Worm (Caenorhabditis elegans) whole organism, young adult: Measurements from ENCODE around the gene srd-68.

ENCODE experiments used
- B0019.2 ChIP-seq: fragments of 200-800 bp; sonication (Bioruptor generic); conservative IDR thresholded peaks from 2 replicates; pipeline ENCODE4 v1.3.6; 2022; ENCODE audit warnings: missing genetic modification reagents, missing genetic modification characterization, missing compliant biosample characterization
- B0261.1 ChIP-seq: sonication (generic microtip); optimal IDR thresholded peaks from 2 replicates; lab custom pipeline; 2016; ENCODE audit warnings: mild to moderate bottlenecking, missing genetic modification characterization, moderate library complexity, missing compliant biosample characterization
- B0336.3 ChIP-seq: fragments of 200-800 bp; sonication (Bioruptor generic); IDR thresholded peaks from 2 replicates; pipeline ENCODE4 v1.3.6; 2022; ENCODE audit warnings: missing genetic modification characterization, missing compliant biosample characterization
- F22D6.2 ChIP-seq: sonication (generic microtip); optimal IDR thresholded peaks from 2 replicates; lab custom pipeline; 2016; ENCODE audit warnings: mild to moderate bottlenecking, missing genetic modification characterization, missing compliant biosample characterization
- F23B12.7 ChIP-seq: sonication (generic microtip); optimal IDR thresholded peaks from 2 replicates; lab custom pipeline; 2017; ENCODE audit warnings: missing genetic modification characterization, mild to moderate bottlenecking, missing compliant biosample characterization, antibody characterized with exemption, moderate library complexity; ENCODE audit not compliant: insufficient read depth
- F37B4.10 ChIP-seq: fragments of 200-800 bp; sonication (Bioruptor generic); IDR thresholded peaks from 2 replicates; pipeline ENCODE4 v1.3.6; 2022; ENCODE audit warnings: missing genetic modification characterization, missing compliant biosample characterization
- F57C9.4 ChIP-seq: sonication (generic microtip); optimal IDR thresholded peaks from 2 replicates; lab custom pipeline; 2017; ENCODE audit warnings: mild to moderate bottlenecking, missing genetic modification characterization, missing compliant biosample characterization
- T07F8.4 ChIP-seq: sonication (generic microtip); optimal IDR thresholded peaks from 2 replicates; lab custom pipeline; 2016; ENCODE audit warnings: mild to moderate bottlenecking, missing genetic modification characterization, moderate library complexity, missing compliant biosample characterization
- T26A5.8 ChIP-seq: sonication (generic microtip); optimal IDR thresholded peaks from 2 replicates; lab custom pipeline; 2016; ENCODE audit warnings: missing genetic modification characterization, missing compliant biosample characterization
- Y53F4B.3 ChIP-seq: fragments of 200-800 bp; sonication (Bioruptor generic); IDR thresholded peaks from 2 replicates; pipeline ENCODE4 v1.3.6; 2022; ENCODE audit warnings: missing genetic modification reagents, missing genetic modification characterization, missing compliant biosample characterization
- Y53G8AR.9 ChIP-seq: fragments of 200-800 bp; sonication (Bioruptor generic); conservative IDR thresholded peaks from 2 replicates; pipeline ENCODE4 v1.3.6; 2022; ENCODE audit warnings: missing genetic modification reagents, missing genetic modification characterization, missing compliant biosample characterization
- Y67H2A.10 ChIP-seq: fragments of 200-800 bp; sonication (Bioruptor generic); conservative IDR thresholded peaks from 2 replicates; pipeline ENCODE4 v1.3.6; 2022; ENCODE audit warnings: missing genetic modification reagents, missing genetic modification characterization, missing compliant biosample characterization
- Y79H2A.3 ChIP-seq: fragments of 200-800 bp; sonication (Bioruptor generic); conservative IDR thresholded peaks from 2 replicates; pipeline ENCODE4 v1.3.6; 2022; ENCODE audit warnings: missing genetic modification reagents, missing genetic modification characterization, missing compliant biosample characterization
- Y95B8A.8 ChIP-seq: fragments of 200-800 bp; sonication (Bioruptor generic); IDR thresholded peaks from 2 replicates; pipeline ENCODE4 v1.3.6; 2022; ENCODE audit warnings: missing genetic modification reagents, missing genetic modification characterization, missing compliant biosample characterization
- akir-1 ChIP-seq: fragments of 200-800 bp; sonication (Bioruptor generic); optimal IDR thresholded peaks from 2 replicates; lab custom pipeline; 2018; ENCODE audit warnings: mild to moderate bottlenecking, missing genetic modification characterization, moderate library complexity, missing compliant biosample characterization
- aptf-3 ChIP-seq: fragments of 200-800 bp; sonication (Bioruptor generic); IDR thresholded peaks from 2 replicates; pipeline ENCODE4 v1.3.6; 2022; ENCODE audit warnings: missing genetic modification characterization, missing compliant biosample characterization
- athp-1 ChIP-seq: sonication (generic microtip); optimal IDR thresholded peaks from 2 replicates; lab custom pipeline; 2017; ENCODE audit warnings: mild to moderate bottlenecking, missing genetic modification characterization, missing compliant biosample characterization
- attf-6 ChIP-seq: fragments of 200-800 bp; sonication (Bioruptor generic); IDR thresholded peaks from 2 replicates; pipeline ENCODE4 v1.3.6; 2022; ENCODE audit warnings: missing genetic modification reagents, missing genetic modification characterization, missing compliant biosample characterization
- ceh-100 ChIP-seq: fragments of 200-800 bp; sonication (Bioruptor generic); IDR thresholded peaks from 2 replicates; pipeline ENCODE4 v1.3.6; 2022; ENCODE audit warnings: missing genetic modification reagents, missing genetic modification characterization, missing compliant biosample characterization
- ceh-79 ChIP-seq: sonication (generic microtip); optimal IDR thresholded peaks from 2 replicates; lab custom pipeline; 2017; ENCODE audit warnings: mild to moderate bottlenecking, missing genetic modification characterization, missing compliant biosample characterization
- dox-1 ChIP-seq: fragments of 200-800 bp; sonication (Bioruptor generic); IDR thresholded peaks from 2 replicates; pipeline ENCODE4 v1.3.6; 2022; ENCODE audit warnings: missing genetic modification reagents, missing genetic modification characterization, missing compliant biosample characterization
- efl-1 ChIP-seq: fragments of 150-350 bp; optimal IDR thresholded peaks from 2 replicates; lab custom pipeline; 2014; ENCODE audit warnings: missing biosample characterization, missing genetic modification reagents, missing genetic modification characterization
- egrh-3 ChIP-seq: fragments of 200-800 bp; sonication (Bioruptor generic); IDR thresholded peaks from 2 replicates; pipeline ENCODE4 v1.3.6; 2022; ENCODE audit warnings: missing genetic modification reagents, missing genetic modification characterization, missing compliant biosample characterization
- him-1 ChIP-seq: sonication (generic microtip); optimal IDR thresholded peaks from 2 replicates; lab custom pipeline; 2016; ENCODE audit warnings: missing genotype, missing genetic modification reagents, missing genetic modification characterization, missing compliant biosample characterization
- hlh-26 ChIP-seq: fragments of 200-800 bp; sonication (Bioruptor generic); conservative IDR thresholded peaks from 2 replicates; pipeline ENCODE4 v1.3.6; 2022; ENCODE audit warnings: missing genetic modification reagents, missing genetic modification characterization, missing compliant biosample characterization
- hmg-1.2 ChIP-seq: fragments of 200-800 bp; sonication (Bioruptor generic); IDR thresholded peaks from 2 replicates; pipeline ENCODE4 v1.3.6; 2022; ENCODE audit warnings: missing genetic modification reagents, missing genetic modification characterization, missing compliant biosample characterization
- hmg-20 ChIP-seq: fragments of 200-800 bp; sonication (Bioruptor generic); IDR thresholded peaks from 2 replicates; pipeline ENCODE4 v1.3.6; 2022; ENCODE audit warnings: missing genetic modification reagents, missing genetic modification characterization, missing compliant biosample characterization
- lag-1 ChIP-seq: fragments of 200-800 bp; sonication (Bioruptor generic); IDR thresholded peaks from 2 replicates; pipeline ENCODE4 v1.3.6; 2022; ENCODE audit warnings: missing genetic modification reagents, missing genetic modification characterization, missing compliant biosample characterization
- lir-1 ChIP-seq: fragments of 200-800 bp; sonication (Bioruptor generic); conservative IDR thresholded peaks from 2 replicates; pipeline ENCODE4 v1.3.6; 2022; ENCODE audit warnings: missing genetic modification reagents, missing genetic modification characterization, missing compliant biosample characterization
- lsy-27 ChIP-seq: sonication (generic microtip); optimal IDR thresholded peaks from 2 replicates; lab custom pipeline; 2017; ENCODE audit warnings: missing genetic modification characterization, mild to moderate bottlenecking, missing compliant biosample characterization, antibody characterized with exemption, missing genotype, borderline replicate concordance; ENCODE audit not compliant: insufficient read depth
- mel-28 ChIP-seq: sonication (generic microtip); optimal IDR thresholded peaks from 2 replicates; lab custom pipeline; 2016; ENCODE audit warnings: borderline replicate concordance, mild to moderate bottlenecking, missing genetic modification characterization, missing compliant biosample characterization
- nfya-2 ChIP-seq: fragments of 200-800 bp; sonication (Bioruptor generic); IDR thresholded peaks from 2 replicates; pipeline ENCODE4 v1.3.6; 2022; ENCODE audit warnings: missing genetic modification reagents, missing genetic modification characterization, missing compliant biosample characterization
- nfyb-1 ChIP-seq: fragments of 200-800 bp; sonication (Bioruptor generic); IDR thresholded peaks from 2 replicates; pipeline ENCODE4 v1.3.6; 2022; ENCODE audit warnings: missing genetic modification reagents, missing genetic modification characterization, missing compliant biosample characterization
- nhr-179 ChIP-seq: sonication (generic microtip); optimal IDR thresholded peaks from 2 replicates; lab custom pipeline; 2016; ENCODE audit warnings: mild to moderate bottlenecking, missing genetic modification characterization, missing compliant biosample characterization
- rec-8 ChIP-seq, 2 experiments: sonication (generic microtip); optimal IDR thresholded peaks; 2 replicates each; lab custom pipeline; 2016; ENCODE audit warnings: mild to moderate bottlenecking in 2 of 2, missing genetic modification characterization in 2 of 2, missing genetic modification reagents in 2 of 2, missing genotype in 2 of 2, missing biosample characterization in 1 of 2, missing compliant biosample characterization in 1 of 2, moderate library complexity in 1 of 2
- snpc-1.1 ChIP-seq: sonication (generic microtip); optimal IDR thresholded peaks from 2 replicates; lab custom pipeline; 2017; ENCODE audit warnings: missing genetic modification characterization, mild to moderate bottlenecking, missing compliant biosample characterization, antibody characterized with exemption, moderate library complexity, missing genotype, missing genetic modification reagents; ENCODE audit not compliant: insufficient read depth
- sptf-2 ChIP-seq: fragments of 200-800 bp; sonication (Bioruptor generic); optimal IDR thresholded peaks from 2 replicates; lab custom pipeline; 2018; ENCODE audit warnings: mild to moderate bottlenecking, missing genetic modification characterization, missing compliant biosample characterization
- tbx-9 ChIP-seq: sonication (generic microtip); optimal IDR thresholded peaks from 2 replicates; lab custom pipeline; 2016; ENCODE audit warnings: borderline replicate concordance, missing genetic modification characterization, inconsistent platforms, missing compliant biosample characterization
- xnd-1 ChIP-seq: sonication (generic microtip); optimal IDR thresholded peaks from 2 replicates; lab custom pipeline; 2016; ENCODE audit warnings: missing genotype, missing genetic modification reagents, missing genetic modification characterization, missing compliant biosample characterization
- zfh-2 ChIP-seq: fragments of 200-800 bp; sonication (Bioruptor generic); conservative IDR thresholded peaks from 2 replicates; pipeline ENCODE4 v1.3.6; 2022; ENCODE audit warnings: missing genetic modification reagents, missing genetic modification characterization, missing compliant biosample characterization
- zim-3 ChIP-seq: sonication (generic microtip); optimal IDR thresholded peaks from 2 replicates; lab custom pipeline; 2017; ENCODE audit warnings: mild to moderate bottlenecking, missing genetic modification characterization, moderate library complexity, missing compliant biosample characterization
- ztf-18 ChIP-seq: sonication (generic microtip); optimal IDR thresholded peaks from 2 replicates; lab custom pipeline; 2016; ENCODE audit warnings: missing genotype, mild to moderate bottlenecking, missing genetic modification characterization, missing compliant biosample characterization
- ztf-26 ChIP-seq: sonication (generic microtip); optimal IDR thresholded peaks from 2 replicates; lab custom pipeline; 2017; ENCODE audit warnings: missing genetic modification characterization, missing compliant biosample characterization
- ztf-6 ChIP-seq: fragments of 200-800 bp; sonication (Bioruptor generic); IDR thresholded peaks from 2 replicates; pipeline ENCODE4 v1.3.6; 2022; ENCODE audit warnings: missing genetic modification reagents, missing genetic modification characterization, missing compliant biosample characterization

The srd-68 gene

ce11 chrV:16869740-16870139, 32.9 kb downstream of the srd-68 start, which contains the start of gene clec-33:
Gene clec-33, minus strand, starts transcription at chrV:16869840.
- TF ChIP-seq zfh-2 (GFP tag; lab: Robert Waterston, UW) (no peak), egrh-3 (GFP tag; lab: Robert Waterston, UW) (no peak), xnd-1 (no peak), lsy-27 (tag; lab: Kevin White, UChicago) (no peak), dox-1 (GFP tag; lab: Robert Waterston, UW) (no peak)

- no peak for TF ChIP-seq rec-8 (tag; optimal IDR thresholded peaks at IDR 0.05; lab: Kevin White, UChicago)
- no peak for TF ChIP-seq lir-1
- TF ChIP-seq Y67H2A.10 (GFP tag; lab: Robert Waterston, UW), result no peak
- TF ChIP-seq B0336.3 (GFP tag; lab: Robert Waterston, UW), result no peak
- TF ChIP-seq ztf-26, result no peak
- TF ChIP-seq Y53F4B.3 (GFP tag; lab: Robert Waterston, UW), result no peak
- TF ChIP-seq F57C9.4 (tag; lab: Kevin White, UChicago), result no peak
- no peak for TF ChIP-seq ceh-79
- no peak for TF ChIP-seq zim-3 (tag; lab: Kevin White, UChicago)
- TF ChIP-seq lsy-27 (tag; lab: Kevin White, UChicago), result no peak
- TF ChIP-seq aptf-3 (GFP tag; lab: Robert Waterston, UW), result no peak
- TF ChIP-seq ztf-6 (GFP tag; lab: Robert Waterston, UW), result no peak
- TF ChIP-seq nfyb-1 (GFP tag; lab: Robert Waterston, UW), result no peak
- TF ChIP-seq T07F8.4 (tag; lab: Kevin White, UChicago), result no peak
- no peak for TF ChIP-seq nfya-2 (GFP tag; lab: Robert Waterston, UW)
- TF ChIP-seq hmg-20, result no peak
- TF ChIP-seq F23B12.7 (tag; lab: Kevin White, UChicago), result no peak
- TF ChIP-seq ztf-18 (tag; lab: Kevin White, UChicago), result no peak
Observed at ce11 chrV:16865404-16865803, 37.2 kb downstream of the srd-68 start, which contains the start of gene clec-28. Gene clec-28, plus strand, starts transcription at chrV:16865704.

ce11 chrV:16861719-16862118, 40.9 kb downstream of the srd-68 start, which contains the start of the genes clec-32 and clec-24:
Gene clec-32, minus strand, starts transcription at chrV:16861819.
Gene clec-24, plus strand, starts transcription at chrV:16862012.
- TF ChIP-seq F37B4.10 (GFP tag; lab: Robert Waterston, UW), result no peak
- no peak for TF ChIP-seq snpc-1.1
- TF ChIP-seq him-1 (tag; lab: Kevin White, UChicago), result no peak
- TF ChIP-seq zim-3 (tag; lab: Kevin White, UChicago), result no peak
- no peak for TF ChIP-seq hlh-26 (GFP tag; lab: Robert Waterston, UW)
- TF ChIP-seq attf-6 (GFP tag; lab: Robert Waterston, UW), result no peak
- TF ChIP-seq ceh-100 (GFP tag; lab: Robert Waterston, UW), result no peak
- TF ChIP-seq hmg-1.2 (GFP tag; lab: Robert Waterston, UW), result no peak
- TF ChIP-seq Y53G8AR.9 (GFP tag; lab: Robert Waterston, UW), result no peak
- TF ChIP-seq sptf-2 (GFP tag; lab: Kevin White, UChicago), result no peak
- TF ChIP-seq B0019.2 (GFP tag; lab: Robert Waterston, UW), result no peak
- TF ChIP-seq, all 124 proteins: peak for 0

- no peak for TF ChIP-seq T26A5.8 (tag; lab: Kevin White, UChicago)
- TF ChIP-seq tbx-9 (tag; lab: Kevin White, UChicago), result no peak
- TF ChIP-seq efl-1 (GFP tag; lab: Kevin White, UChicago), result no peak
- no peak for TF ChIP-seq akir-1 (GFP tag; lab: Kevin White, UChicago)
- TF ChIP-seq Y79H2A.3 (GFP tag; lab: Robert Waterston, UW), result no peak
- TF ChIP-seq lag-1 (GFP tag; lab: Robert Waterston, UW), result no peak
- TF ChIP-seq mel-28, result no peak
- TF ChIP-seq athp-1 (tag; lab: Kevin White, UChicago), result no peak
- TF ChIP-seq Y95B8A.8, result no peak
- no peak for TF ChIP-seq nhr-179 (tag; lab: Kevin White, UChicago)
- TF ChIP-seq F22D6.2 (tag; lab: Kevin White, UChicago), result no peak
- TF ChIP-seq B0261.1, result no peak
Observed at ce11 chrV:16857977-16858479, 44.6 kb downstream of the srd-68 start, which contains the start of the genes clec-31 and clec-22. Gene clec-31, minus strand, starts transcription at chrV:16858077. Gene clec-22, plus strand, starts transcription at chrV:16858429.
